Worm (Caenorhabditis elegans) whole organism, L3 larva: ENCODE measurements around the gene B0035.21.

Source experiments
- ZK546.5 ChIP-seq: sonication (generic microtip); optimal IDR thresholded peaks from 2 replicates; lab custom pipeline; 2017; ENCODE audit warnings: missing biosample characterization, missing genetic modification characterization
- aly-2 ChIP-seq: fragments of 150-350 bp; optimal IDR thresholded peaks from 2 replicates; lab custom pipeline; 2014; ENCODE audit warnings: missing biosample characterization, missing genetic modification characterization
- ama-1 ChIP-seq: fragments of 150-350 bp; optimal IDR thresholded peaks from 2 replicates; lab custom pipeline; 2018
- ceh-16 ChIP-seq: sonication (generic microtip); optimal IDR thresholded peaks from 2 replicates; lab custom pipeline; 2017; ENCODE audit warnings: missing biosample characterization, missing genetic modification characterization
- ceh-28 ChIP-seq: fragments of 150-350 bp; optimal IDR thresholded peaks from 2 replicates; lab custom pipeline; 2014; ENCODE audit warnings: missing biosample characterization, missing genetic modification reagents, missing genetic modification characterization
- ceh-82 ChIP-seq: fragments of 150-350 bp; optimal IDR thresholded peaks from 2 replicates; lab custom pipeline; 2014; ENCODE audit warnings: missing biosample characterization, missing genetic modification characterization
- ceh-9 ChIP-seq: sonication (generic microtip); optimal IDR thresholded peaks from 2 replicates; lab custom pipeline; 2018; ENCODE audit warnings: missing biosample characterization, missing genetic modification characterization
- daf-12 ChIP-seq: fragments of 150-350 bp; optimal IDR thresholded peaks from 2 replicates; lab custom pipeline; 2014; ENCODE audit warnings: missing biosample characterization, missing genetic modification reagents, missing genetic modification characterization
- egl-27 ChIP-seq: sonication (generic microtip); optimal IDR thresholded peaks from 4 replicates; lab custom pipeline; 2017; ENCODE audit warnings: missing biosample characterization, missing genetic modification reagents, missing genetic modification characterization
- egl-5 ChIP-seq: fragments of 150-350 bp; optimal IDR thresholded peaks from 2 replicates; lab custom pipeline; 2017; ENCODE audit warnings: missing biosample characterization, missing genetic modification reagents, missing genetic modification characterization, inconsistent platforms
- elt-1 ChIP-seq: fragments of 150-350 bp; optimal IDR thresholded peaks from 2 replicates; lab custom pipeline; 2014; ENCODE audit warnings: missing biosample characterization, missing genetic modification characterization
- elt-2 ChIP-seq: sonication (generic microtip); optimal IDR thresholded peaks from 2 replicates; lab custom pipeline; 2016; ENCODE audit warnings: missing genetic modification reagents, mild to moderate bottlenecking, missing genetic modification characterization, missing compliant biosample characterization
- elt-3 ChIP-seq, 3 experiments: fragments of 150-350 bp in 1 of 3; sonication (generic microtip) in 2 of 3; optimal IDR thresholded peaks; 2 replicates in 2 of 3; 4 replicates in 1 of 3; lab custom pipeline; 2014 to 2017; ENCODE audit warnings: missing biosample characterization in 3 of 3, missing genetic modification characterization in 3 of 3
- eor-1 ChIP-seq, 2 experiments: fragments of 150-350 bp; optimal IDR thresholded peaks; 2 replicates each; lab custom pipeline; 2014 to 2018; ENCODE audit warnings: missing biosample characterization in 2 of 2, missing genetic modification characterization in 2 of 2
- fkh-10 ChIP-seq: sonication (generic microtip); optimal IDR thresholded peaks from 2 replicates; lab custom pipeline; 2017; ENCODE audit warnings: missing biosample characterization, missing genetic modification reagents, missing genetic modification characterization
- fkh-2 ChIP-seq: fragments of 150-350 bp; optimal IDR thresholded peaks from 2 replicates; lab custom pipeline; 2014; ENCODE audit warnings: missing biosample characterization, missing genetic modification reagents, missing genetic modification characterization
- fos-1 ChIP-seq: fragments of 150-350 bp; optimal IDR thresholded peaks from 2 replicates; lab custom pipeline; 2014; ENCODE audit warnings: missing biosample characterization, missing genetic modification characterization
- hmg-11 ChIP-seq: sonication (generic microtip); optimal IDR thresholded peaks from 2 replicates; lab custom pipeline; 2016; ENCODE audit warnings: missing genetic modification characterization, missing compliant biosample characterization
- jun-1 ChIP-seq: fragments of 150-350 bp; optimal IDR thresholded peaks from 2 replicates; lab custom pipeline; 2014; ENCODE audit warnings: missing biosample characterization, missing genetic modification reagents, missing genetic modification characterization
- lin-15B ChIP-seq: fragments of 150-350 bp; optimal IDR thresholded peaks from 2 replicates; lab custom pipeline; 2014; ENCODE audit warnings: missing biosample characterization, missing genetic modification characterization
- lin-39 ChIP-seq: fragments of 150-350 bp; optimal IDR thresholded peaks from 2 replicates; lab custom pipeline; 2018; ENCODE audit warnings: missing biosample characterization, missing genetic modification reagents, missing genetic modification characterization
- lsy-12 ChIP-seq: sonication (generic microtip); optimal IDR thresholded peaks from 2 replicates; lab custom pipeline; 2016; ENCODE audit warnings: mild to moderate bottlenecking, missing genetic modification characterization, missing compliant biosample characterization
- mdl-1 ChIP-seq: fragments of 150-350 bp; optimal IDR thresholded peaks from 2 replicates; lab custom pipeline; 2014; ENCODE audit warnings: missing biosample characterization, missing genetic modification characterization
- mml-1 ChIP-seq: fragments of 150-350 bp; sonication (generic microtip); optimal IDR thresholded peaks from 3 replicates; lab custom pipeline; 2014; ENCODE audit warnings: missing biosample characterization, missing genetic modification characterization
- nfya-1 ChIP-seq: sonication (generic microtip); optimal IDR thresholded peaks from 2 replicates; lab custom pipeline; 2017; ENCODE audit warnings: missing genetic modification characterization, mild to moderate bottlenecking, missing compliant biosample characterization, antibody characterized with exemption, moderate library complexity; ENCODE audit not compliant: insufficient read depth
- nhr-12 ChIP-seq: fragments of 150-350 bp; optimal IDR thresholded peaks from 2 replicates; lab custom pipeline; 2014; ENCODE audit warnings: missing biosample characterization, missing genetic modification characterization
- nhr-23 ChIP-seq: fragments of 150-350 bp; optimal IDR thresholded peaks from 2 replicates; lab custom pipeline; 2014; ENCODE audit warnings: missing biosample characterization, missing genetic modification reagents, missing genetic modification characterization
- nhr-237 ChIP-seq: fragments of 150-350 bp; optimal IDR thresholded peaks from 2 replicates; lab custom pipeline; 2014; ENCODE audit warnings: missing biosample characterization, missing genetic modification characterization
- nhr-25 ChIP-seq: sonication (generic microtip); optimal IDR thresholded peaks from 2 replicates; lab custom pipeline; 2017; ENCODE audit warnings: missing biosample characterization, missing genetic modification characterization
- nhr-28 ChIP-seq: fragments of 150-350 bp; optimal IDR thresholded peaks from 2 replicates; lab custom pipeline; 2014; ENCODE audit warnings: missing biosample characterization, missing genetic modification characterization
- nhr-43 ChIP-seq: sonication (generic microtip); optimal IDR thresholded peaks from 2 replicates; lab custom pipeline; 2016; ENCODE audit warnings: mild to moderate bottlenecking, missing genetic modification characterization, missing compliant biosample characterization; ENCODE audit not compliant: poor library complexity, severe bottlenecking
- nhr-67 ChIP-seq: fragments of 150-350 bp; optimal IDR thresholded peaks from 2 replicates; lab custom pipeline; 2014; ENCODE audit warnings: missing biosample characterization, missing genetic modification characterization
- nhr-76 ChIP-seq: fragments of 150-350 bp; sonication (generic microtip); optimal IDR thresholded peaks from 5 replicates; lab custom pipeline; 2014; ENCODE audit warnings: missing biosample characterization, missing genetic modification characterization
- nhr-77 ChIP-seq: fragments of 150-350 bp; optimal IDR thresholded peaks from 2 replicates; lab custom pipeline; 2014; ENCODE audit warnings: missing biosample characterization, missing genetic modification characterization
- pqm-1 ChIP-seq: fragments of 150-350 bp; optimal IDR thresholded peaks from 2 replicates; lab custom pipeline; 2017; ENCODE audit warnings: missing biosample characterization, missing genetic modification characterization, inconsistent platforms
- sea-2 ChIP-seq: fragments of 150-350 bp; sonication (generic microtip); optimal IDR thresholded peaks from 4 replicates; lab custom pipeline; 2014; ENCODE audit warnings: missing biosample characterization, missing genetic modification reagents, missing genetic modification characterization
- skn-1 ChIP-seq: fragments of 150-350 bp; optimal IDR thresholded peaks from 2 replicates; lab custom pipeline; 2014; ENCODE audit warnings: missing biosample characterization, missing genetic modification characterization
- snpc-4 ChIP-seq: fragments of 150-350 bp; optimal IDR thresholded peaks from 2 replicates; lab custom pipeline; 2014; ENCODE audit warnings: missing biosample characterization, missing genetic modification characterization
- tbx-2 ChIP-seq: sonication (generic microtip); optimal IDR thresholded peaks from 2 replicates; lab custom pipeline; 2016; ENCODE audit warnings: mild to moderate bottlenecking, missing genetic modification characterization, missing compliant biosample characterization
- unc-39 ChIP-seq: sonication (generic microtip); optimal IDR thresholded peaks from 4 replicates; lab custom pipeline; 2017; ENCODE audit warnings: missing biosample characterization, missing genetic modification characterization
- unc-62 ChIP-seq: fragments of 150-350 bp; sonication (generic microtip); optimal IDR thresholded peaks from 4 replicates; lab custom pipeline; 2014; ENCODE audit warnings: missing biosample characterization, missing genetic modification reagents, missing genetic modification characterization
- zag-1 ChIP-seq: fragments of 150-350 bp; optimal IDR thresholded peaks from 2 replicates; lab custom pipeline; 2014; ENCODE audit warnings: missing biosample characterization, missing genetic modification characterization
- ztf-11 ChIP-seq: fragments of 150-350 bp; optimal IDR thresholded peaks from 2 replicates; lab custom pipeline; 2014; ENCODE audit warnings: missing biosample characterization, missing genetic modification characterization
- ztf-4 ChIP-seq: fragments of 150-350 bp; optimal IDR thresholded peaks from 2 replicates; lab custom pipeline; 2014; ENCODE audit warnings: missing biosample characterization, missing genetic modification characterization

B0035.21 gene

DNA sequence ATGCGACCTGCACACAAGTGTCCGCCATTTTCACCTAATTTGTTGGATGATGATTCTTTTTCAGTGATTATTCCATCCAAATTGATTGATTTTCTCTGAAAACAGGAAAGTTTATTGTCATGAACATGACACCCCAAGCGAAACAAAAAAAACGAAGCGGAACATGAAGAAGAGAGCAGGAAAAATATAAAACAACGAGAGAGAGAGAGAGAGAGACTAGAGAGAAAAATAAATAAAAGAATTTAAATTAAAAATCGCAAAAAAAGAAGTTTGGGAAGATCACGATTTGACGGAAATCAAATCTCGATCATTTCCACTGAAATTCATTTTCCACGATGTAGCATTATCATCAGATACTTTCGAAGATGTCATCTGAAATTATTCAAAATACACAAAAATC, 32.7 kb downstream of the B0035.21 start, which contains the start of gene klp-12:
klp-12 (minus strand) TSS at position 101 of the 400 bp plus-strand sequence.
- TF ChIP-seq skn-1 (tag; lab: Kevin White, UChicago) (no peak), elt-3 (tag; optimal IDR thresholded peaks at IDR 0.05; lab: Kevin White, UChicago) (no peak), tbx-2 (tag; lab: Kevin White, UChicago) (no peak), ceh-28 (no peak), mml-1 (tag; lab: Kevin White, UChicago) (no peak), mdl-1 (tag; lab: Kevin White, UChicago) (no peak), nhr-28 (tag; lab: Kevin White, UChicago) (no peak), eor-1 (tag; optimal IDR thresholded peaks at IDR 0.05; lab: Kevin White, UChicago) (no peak), ceh-82 (tag; lab: Kevin White, UChicago) (no peak), daf-12 (tag; lab: Kevin White, UChicago) (no peak), ZK546.5 (no peak), nhr-12 (tag; lab: Kevin White, UChicago) (no peak), zag-1 (tag; lab: Kevin White, UChicago) (no peak), sea-2 (GFP tag; lab: Kevin White, UChicago) (no peak), nhr-77 (tag; lab: Kevin White, UChicago) (no peak)

DNA sequence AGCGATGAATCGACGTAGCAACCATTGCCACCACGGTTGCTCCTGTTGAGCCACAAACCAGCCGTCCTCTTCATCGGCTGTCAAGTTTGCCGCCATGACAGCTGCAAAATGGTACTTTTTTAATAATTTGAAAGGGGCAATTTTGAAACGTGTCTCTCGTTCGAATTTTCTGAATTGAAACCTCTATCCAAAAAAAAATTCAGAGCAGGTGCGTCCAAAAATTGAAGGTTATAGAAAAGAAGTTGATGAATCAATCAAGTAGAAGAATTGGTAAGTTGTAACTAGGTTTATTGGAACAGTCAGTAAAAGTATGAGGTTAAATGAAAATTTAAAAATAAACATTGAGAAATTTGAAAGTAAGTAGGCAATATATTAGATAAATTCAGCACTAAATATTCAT, 34.3 kb downstream of the B0035.21 start, which contains the start of gene T01G1.4:
T01G1.4 (minus strand) TSS at position 101 of the 400 bp plus-strand sequence.
- TF ChIP-seq aly-2 (no peak), ztf-4 (tag; lab: Kevin White, UChicago) (no peak), tbx-2 (tag; lab: Kevin White, UChicago) (no peak), hmg-11 (tag; lab: Kevin White, UChicago) (no peak), egl-5 (no peak), ceh-82 (tag; lab: Kevin White, UChicago) (no peak), nhr-237 (tag; lab: Kevin White, UChicago) (no peak), skn-1 (tag; lab: Kevin White, UChicago) (no peak), elt-3 (tag; optimal IDR thresholded peaks at IDR 0.05; lab: Kevin White, UChicago) (no peak), elt-2 (no peak), snpc-4 (tag; lab: Kevin White, UChicago) (no peak), eor-1 (tag; optimal IDR thresholded peaks at IDR 0.05; lab: Kevin White, UChicago) (no peak), lsy-12 (tag; lab: Kevin White, UChicago) (no peak), fkh-2 (tag; lab: Kevin White, UChicago) (no peak), unc-62 (GFP tag; lab: Kevin White, UChicago) (no peak), fos-1 (tag; lab: Kevin White, UChicago) (no peak), nhr-67 (tag; lab: Kevin White, UChicago) (no peak), ceh-28 (no peak), nhr-25 (tag; lab: Kevin White, UChicago) (no peak)

DNA sequence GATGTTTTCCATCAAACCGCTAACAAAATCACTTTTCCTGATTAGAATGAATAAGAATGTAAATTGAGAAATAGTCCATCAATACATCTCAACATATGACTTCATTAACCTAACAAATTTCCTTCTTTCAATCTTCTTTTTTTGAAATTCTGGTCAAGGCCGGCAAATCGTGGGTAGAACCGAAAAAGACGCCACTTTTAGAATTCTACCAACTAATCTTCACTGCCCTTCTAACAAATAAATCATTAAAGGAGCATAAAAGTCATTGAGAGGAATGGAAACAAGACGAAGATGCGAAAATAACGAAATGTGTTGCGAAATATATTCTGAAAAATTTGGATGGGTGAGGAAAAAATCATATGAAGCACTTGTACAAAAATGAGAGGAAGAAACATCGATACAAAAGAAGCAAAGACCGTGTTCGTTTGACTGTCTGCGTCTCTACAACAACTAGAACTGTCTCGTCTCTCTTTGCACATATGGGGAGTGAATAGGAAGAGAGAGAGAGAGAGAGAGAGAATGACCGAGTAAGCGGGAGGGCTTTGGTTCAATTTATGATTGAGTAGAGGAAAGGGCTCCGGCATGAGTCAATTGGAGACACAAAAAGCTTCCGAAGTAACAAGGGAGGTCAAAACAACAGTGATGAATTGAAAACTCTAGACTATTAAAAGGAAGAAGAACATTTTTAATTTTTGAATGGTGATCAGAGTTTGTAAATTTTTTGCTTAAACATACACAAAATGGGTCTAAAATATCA, 36.9 kb downstream of the B0035.21 start:
- no peak for TF ChIP-seq aly-2
- TF ChIP-seq ama-1 (lab: Kevin White, UChicago), result no peak
- no peak for TF ChIP-seq eor-1 (tag; optimal IDR thresholded peaks at IDR 0.05; lab: Kevin White, UChicago)
- peak; percentile 12 for TF ChIP-seq nhr-25 (tag; lab: Kevin White, UChicago)
- TF ChIP-seq ztf-4 (tag; lab: Kevin White, UChicago), result no peak
- TF ChIP-seq nhr-12 (tag; lab: Kevin White, UChicago), result no peak
- no peak for TF ChIP-seq nhr-77 (tag; lab: Kevin White, UChicago)
- TF ChIP-seq jun-1, result no peak
- no peak for TF ChIP-seq snpc-4 (tag; lab: Kevin White, UChicago)
- TF ChIP-seq mdl-1 (tag; lab: Kevin White, UChicago), result no peak
- TF ChIP-seq ceh-9 (tag; lab: Kevin White, UChicago), result no peak
- peak; percentile 16 for TF ChIP-seq hmg-11 (tag; lab: Kevin White, UChicago)
- TF ChIP-seq lin-39 (tag; lab: Kevin White, UChicago), result no peak
- TF ChIP-seq nfya-1 (tag; lab: Kevin White, UChicago), result peak; percentile 32
- no peak for TF ChIP-seq unc-39 (tag; lab: Kevin White, UChicago)
- TF ChIP-seq ztf-11 (tag; lab: Kevin White, UChicago), result no peak
- no peak for TF ChIP-seq unc-62 (GFP tag; lab: Kevin White, UChicago)
- TF ChIP-seq fkh-2 (tag; lab: Kevin White, UChicago), result no peak
- peak; percentile 12 for TF ChIP-seq elt-2
- TF ChIP-seq ceh-28, result peak; percentile 17
- no peak for TF ChIP-seq lin-15B (tag; lab: Kevin White, UChicago)
- TF ChIP-seq ceh-16 (tag; lab: Kevin White, UChicago), result no peak
- TF ChIP-seq elt-1 (tag; lab: Kevin White, UChicago), result no peak
- peak; percentile 1 for TF ChIP-seq pqm-1 (tag; lab: Kevin White, UChicago)
- TF ChIP-seq nhr-237 (tag; lab: Kevin White, UChicago), result no peak
- no peak for TF ChIP-seq fkh-10 (GFP tag; lab: Kevin White, UChicago)
- no peak for TF ChIP-seq elt-3 (tag; optimal IDR thresholded peaks at IDR 0.05; lab: Kevin White, UChicago)
- no peak for TF ChIP-seq egl-27 (tag; lab: Kevin White, UChicago)
- peak; percentile 84 for TF ChIP-seq nhr-76 (tag; lab: Kevin White, UChicago)
- no peak for TF ChIP-seq sea-2 (GFP tag; lab: Kevin White, UChicago)
- TF ChIP-seq tbx-2 (tag; lab: Kevin White, UChicago), result no peak
- no peak for TF ChIP-seq ceh-82 (tag; lab: Kevin White, UChicago)
- no peak for TF ChIP-seq nhr-43 (tag; lab: Kevin White, UChicago)
- no peak for TF ChIP-seq egl-5
- no peak for TF ChIP-seq skn-1 (tag; lab: Kevin White, UChicago)
- TF ChIP-seq nhr-23 (tag; lab: Kevin White, UChicago), result no peak
- TF ChIP-seq zag-1 (tag; lab: Kevin White, UChicago), result no peak
